Fruit fly (Drosophila melanogaster) whole organism, embryonic: ENCODE measurements around the gene Arp1.

Source experiments
- Abd-B ChIP-seq: fragments of 200-800 bp; sonication (Bioruptor generic); optimal IDR thresholded peaks from 2 replicates; lab custom pipeline; 2018; ENCODE audit warnings: missing biosample characterization, mild to moderate bottlenecking, missing genetic modification characterization, moderate library complexity
- Aef1 ChIP-seq: fragments of 200-800 bp; sonication (Bioruptor generic); IDR thresholded peaks from 3 replicates; pipeline ENCODE4 v1.3.6; 2022; ENCODE audit warnings: missing biosample characterization, missing genetic modification characterization
- CG10267 ChIP-seq: fragments of 200-800 bp; sonication (Bioruptor generic); optimal IDR thresholded peaks from 2 replicates; lab custom pipeline; 2018; ENCODE audit warnings: missing biosample characterization, mild to moderate bottlenecking, missing genetic modification characterization, moderate library complexity
- CG12299 ChIP-seq: fragments of 200-800 bp; sonication (Bioruptor generic); optimal IDR thresholded peaks from 2 replicates; lab custom pipeline; 2018; ENCODE audit warnings: missing biosample characterization, mild to moderate bottlenecking, missing genetic modification characterization
- CG12391 ChIP-seq: fragments of 200-800 bp; sonication (Bioruptor generic); optimal IDR thresholded peaks from 3 replicates; lab custom pipeline; 2018; ENCODE audit warnings: missing biosample characterization, mild to moderate bottlenecking, missing genetic modification characterization, moderate library complexity
- CG12659 ChIP-seq: fragments of 200-800 bp; sonication (Bioruptor generic); optimal IDR thresholded peaks from 3 replicates; lab custom pipeline; 2017; ENCODE audit warnings: mild to moderate bottlenecking, missing biosample characterization, missing genetic modification reagents, missing genetic modification characterization
- CG13287 ChIP-seq: fragments of 200-800 bp; sonication (Bioruptor generic); IDR thresholded peaks from 2 replicates; pipeline ENCODE4 v1.3.6; 2022; ENCODE audit warnings: missing biosample characterization, missing genetic modification characterization; ENCODE audit not compliant: partially characterized antibody
- CG17802 ChIP-seq: fragments of 200-800 bp; sonication (Bioruptor generic); optimal IDR thresholded peaks from 2 replicates; lab custom pipeline; 2018; ENCODE audit warnings: missing biosample characterization, mild to moderate bottlenecking, missing genetic modification characterization, moderate library complexity
- CG17912 ChIP-seq: fragments of 200-800 bp; sonication (Bioruptor generic); optimal IDR thresholded peaks from 2 replicates; lab custom pipeline; 2018; ENCODE audit warnings: missing biosample characterization, mild to moderate bottlenecking, missing genetic modification characterization
- CG2129 ChIP-seq: fragments of 200-800 bp; sonication (Bioruptor generic); IDR thresholded peaks from 2 replicates; pipeline ENCODE4 v1.3.6; 2022; ENCODE audit warnings: missing biosample characterization, missing genetic modification characterization; ENCODE audit not compliant: partially characterized antibody
- CG30431 ChIP-seq: fragments of 200-800 bp; sonication (Bioruptor generic); optimal IDR thresholded peaks from 2 replicates; lab custom pipeline; 2017; ENCODE audit warnings: missing biosample characterization, missing genetic modification characterization
- CG3065 ChIP-seq: fragments of 200-800 bp; sonication (Bioruptor generic); optimal IDR thresholded peaks from 2 replicates; lab custom pipeline; 2016; ENCODE audit warnings: missing biosample characterization, missing genetic modification characterization
- CG7963 ChIP-seq: fragments of 200-800 bp; sonication (Bioruptor generic); IDR thresholded peaks from 3 replicates; pipeline ENCODE4 v1.3.6; 2022; ENCODE audit warnings: missing biosample characterization, missing genetic modification characterization; ENCODE audit not compliant: partially characterized antibody
- CG8944 ChIP-seq: fragments of 200-800 bp; sonication (Bioruptor generic); optimal IDR thresholded peaks from 3 replicates; lab custom pipeline; 2016; ENCODE audit warnings: missing biosample characterization, missing genetic modification characterization
- CoRest ChIP-seq: fragments of 200-800 bp; sonication (Bioruptor generic); optimal IDR thresholded peaks from 3 replicates; lab custom pipeline; 2018; ENCODE audit warnings: missing biosample characterization, mild to moderate bottlenecking, missing genetic modification characterization, moderate library complexity
- Dp ChIP-seq: fragments of 200-800 bp; sonication (Bioruptor generic); optimal IDR thresholded peaks from 2 replicates; lab custom pipeline; 2018; ENCODE audit warnings: missing biosample characterization, mild to moderate bottlenecking, missing genetic modification characterization, moderate library complexity
- Hr51 ChIP-seq, 2 experiments: fragments of 200-800 bp; sonication (Bioruptor generic); optimal IDR thresholded peaks; 2 replicates in 1 of 2; 3 replicates in 1 of 2; lab custom pipeline; 2016 to 2018; ENCODE audit warnings: missing biosample characterization in 2 of 2, missing genetic modification characterization in 2 of 2, mild to moderate bottlenecking in 1 of 2, moderate library complexity in 1 of 2
- MESR4 ChIP-seq: fragments of 200-800 bp; sonication (Bioruptor generic); optimal IDR thresholded peaks from 2 replicates; lab custom pipeline; 2018; ENCODE audit warnings: missing biosample characterization, mild to moderate bottlenecking, missing genetic modification characterization, moderate library complexity
- Mrtf ChIP-seq: fragments of 200-800 bp; sonication (Bioruptor generic); IDR thresholded peaks from 3 replicates; pipeline ENCODE4 v1.3.6; 2022; ENCODE audit warnings: missing biosample characterization, missing genetic modification characterization
- Sry-β ChIP-seq: fragments of 200-800 bp; sonication (Bioruptor generic); optimal IDR thresholded peaks from 2 replicates; lab custom pipeline; 2018; ENCODE audit warnings: missing biosample characterization, mild to moderate bottlenecking, missing genetic modification characterization, moderate library complexity
- YL-1 ChIP-seq: fragments of 200-800 bp; sonication (Bioruptor generic); optimal IDR thresholded peaks from 3 replicates; lab custom pipeline; 2017; ENCODE audit warnings: missing biosample characterization, mild to moderate bottlenecking, missing genetic modification characterization
- amos ChIP-seq: fragments of 200-800 bp; sonication (Bioruptor generic); IDR thresholded peaks from 2 replicates; pipeline ENCODE4 v1.3.6; 2022; ENCODE audit warnings: missing biosample characterization, missing genetic modification characterization; ENCODE audit not compliant: partially characterized antibody
- ap ChIP-seq: fragments of 200-800 bp; sonication (Bioruptor generic); IDR thresholded peaks from 2 replicates; pipeline ENCODE4 v1.3.6; 2022; ENCODE audit warnings: missing biosample characterization, missing genetic modification characterization
- ewg ChIP-seq: fragments of 200-800 bp; sonication (Bioruptor generic); optimal IDR thresholded peaks from 3 replicates; lab custom pipeline; 2017; ENCODE audit warnings: mild to moderate bottlenecking, missing biosample characterization, missing genetic modification reagents, missing genetic modification characterization
- gfzf ChIP-seq: fragments of 200-800 bp; sonication (Bioruptor generic); optimal IDR thresholded peaks from 2 replicates; lab custom pipeline; 2016; ENCODE audit warnings: missing biosample characterization, mild to moderate bottlenecking, missing genetic modification characterization, moderate library complexity
- gsb-n ChIP-seq: fragments of 200-800 bp; sonication (Bioruptor generic); optimal IDR thresholded peaks from 3 replicates; lab custom pipeline; 2018; ENCODE audit warnings: missing biosample characterization, mild to moderate bottlenecking, missing genetic modification characterization
- hbn ChIP-seq: fragments of 200-800 bp; sonication (Bioruptor generic); IDR thresholded peaks from 2 replicates; pipeline ENCODE4 v1.3.6; 2022; ENCODE audit warnings: missing biosample characterization, missing genetic modification characterization; ENCODE audit not compliant: partially characterized antibody
- hkb ChIP-seq, 2 experiments: fragments of 200-800 bp in 1 of 2; fragments of >200 bp in 1 of 2; sonication (Bioruptor generic) in 1 of 2; IDR thresholded peaks in 1 of 2; optimal IDR thresholded peaks in 1 of 2; 2 replicates each; pipeline versions ENCODE4 v1.3.6 to Lab custom; 2017 to 2022; ENCODE audit warnings: missing biosample characterization in 1 of 2, missing genetic modification characterization in 1 of 2
- nau ChIP-seq: fragments of 200-800 bp; sonication (Bioruptor generic); optimal IDR thresholded peaks from 3 replicates; lab custom pipeline; 2017; ENCODE audit warnings: missing biosample characterization, mild to moderate bottlenecking, missing genetic modification characterization, missing genetic modification reagents
- pita ChIP-seq: fragments of 200-800 bp; sonication (Bioruptor generic); optimal IDR thresholded peaks from 2 replicates; lab custom pipeline; 2017; ENCODE audit warnings: missing biosample characterization, mild to moderate bottlenecking, missing genetic modification characterization
- rib ChIP-seq: fragments of 200-800 bp; sonication (Bioruptor generic); IDR thresholded peaks from 2 replicates; pipeline ENCODE4 v1.3.6; 2022; ENCODE audit warnings: missing biosample characterization, missing genetic modification characterization
- ro ChIP-seq: fragments of 200-800 bp; sonication (Bioruptor generic); IDR thresholded peaks from 2 replicates; pipeline ENCODE4 v1.3.6; 2022; ENCODE audit warnings: missing biosample characterization, missing genetic modification characterization
- trem ChIP-seq: fragments of 200-800 bp; optimal IDR thresholded peaks from 3 replicates; lab custom pipeline; 2019; ENCODE audit warnings: missing biosample characterization, mild to moderate bottlenecking, missing genetic modification characterization, moderate library complexity
- vnd ChIP-seq: fragments of 200-800 bp; sonication (Bioruptor generic); IDR thresholded peaks from 3 replicates; pipeline ENCODE4 v1.3.6; 2022; ENCODE audit warnings: missing biosample characterization, missing genetic modification characterization; ENCODE audit not compliant: partially characterized antibody
- vvl ChIP-seq: fragments of 200-800 bp; sonication (Bioruptor generic); IDR thresholded peaks from 2 replicates; pipeline ENCODE4 v1.3.6; 2022; ENCODE audit warnings: missing biosample characterization, missing genetic modification characterization

Arp1 gene

DNA sequence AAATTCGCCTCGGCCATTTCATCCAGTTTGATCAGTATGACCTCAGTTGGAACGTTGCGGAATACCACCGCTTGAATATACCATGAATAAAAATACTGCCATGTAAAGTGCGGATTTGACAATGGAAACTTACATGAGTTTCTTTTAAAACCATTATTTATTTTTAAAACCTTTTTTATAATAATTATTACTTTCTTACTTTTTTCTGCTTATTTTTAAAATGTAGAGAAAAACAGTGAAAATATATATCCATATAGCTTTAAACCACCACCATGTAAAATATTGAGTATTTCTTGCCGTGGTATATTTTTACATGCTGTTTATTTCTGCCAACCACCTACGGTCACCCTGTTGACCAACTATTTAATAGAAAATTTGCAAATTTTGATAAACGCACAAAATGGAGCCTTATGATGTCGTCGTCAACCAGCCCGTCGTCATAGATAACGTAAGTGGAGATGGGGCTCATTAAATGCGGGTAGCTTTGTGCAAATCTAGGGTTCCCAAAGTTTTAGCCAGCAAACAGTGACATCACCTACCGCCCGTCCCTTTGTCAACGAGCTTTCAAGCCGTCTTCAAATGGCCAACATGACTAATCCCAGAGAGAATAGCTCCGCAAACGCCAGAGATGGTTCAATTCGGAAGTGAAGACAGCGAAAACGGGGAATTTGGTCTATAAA is at the start of gene Arp1 (continued):
- TF ChIP-seq gsb-n, result peak; percentile 13
- TF ChIP-seq CG7963, result no peak
- peak; percentile 9; the same call in 1 of the 2 replicates for TF ChIP-seq amos (GFP tag; lab: Robert Waterston, UW)
- TF ChIP-seq gfzf, result peak; percentile 82
- peak; percentile 89 for TF ChIP-seq MESR4 (GFP tag; lab: Kevin White, UChicago)
- no peak for TF ChIP-seq Sry-β (GFP tag; lab: Kevin White, UChicago)
- TF ChIP-seq rib (GFP tag; lab: Robert Waterston, UW), result no peak
- TF ChIP-seq nau (GFP tag; lab: Kevin White, UChicago), result no peak
- TF ChIP-seq ro (GFP tag; lab: Robert Waterston, UW), result no peak
- TF ChIP-seq vvl (GFP tag; lab: Robert Waterston, UW), result no peak
- no peak for TF ChIP-seq Aef1 (GFP tag; lab: Robert Waterston, UW)
- TF ChIP-seq pita (GFP tag; lab: Kevin White, UChicago), result peak; percentile 52
- no peak for TF ChIP-seq CG12299 (tag; lab: Kevin White, UChicago)
- no peak for TF ChIP-seq Mrtf (GFP tag; lab: Robert Waterston, UW)
- peak; percentile 23; the same call in 1 of the 2 replicates for TF ChIP-seq CG13287
- no peak for TF ChIP-seq CG17802 (tag; lab: Kevin White, UChicago)
- peak; percentile 37 for TF ChIP-seq CG10267 (tag; lab: Kevin White, UChicago)
- peak; percentile 50 for TF ChIP-seq trem (tag; lab: Kevin White, UChicago)
- TF ChIP-seq CG8944 (GFP tag; lab: Kevin White, UChicago), result no peak
- no peak for TF ChIP-seq CG3065
- TF ChIP-seq hbn (GFP tag; lab: Robert Waterston, UW), result no peak
- TF ChIP-seq ap (GFP tag; lab: Robert Waterston, UW), result no peak
- no peak for TF ChIP-seq ewg (GFP tag; lab: Kevin White, UChicago)
- no peak for TF ChIP-seq CG2129
- TF ChIP-seq CoRest (tag; lab: Kevin White, UChicago), result peak; percentile 14
- no peak for TF ChIP-seq CG30431 (GFP tag; lab: Kevin White, UChicago)
- TF ChIP-seq CG17912 (GFP tag; lab: Kevin White, UChicago), result no peak
- TF ChIP-seq Dp (GFP tag; lab: Kevin White, UChicago), result peak; percentile 30
- no peak for TF ChIP-seq hkb (optimal IDR thresholded peaks at IDR 0.05; lab: Kevin White, UChicago)
- TF ChIP-seq hkb (GFP tag; IDR thresholded peaks at IDR 0.05; lab: Robert Waterston, UW), result no peak
- peak; percentile 57 for TF ChIP-seq YL-1 (GFP tag; lab: Kevin White, UChicago)
- no peak for TF ChIP-seq Hr51 (GFP tag; optimal IDR thresholded peaks at IDR 0.05; lab: Kevin White, UChicago)
- TF ChIP-seq CG12659 (GFP tag; lab: Kevin White, UChicago), result peak; percentile 68
- no peak for TF ChIP-seq CG12391 (tag; lab: Kevin White, UChicago)

- TF ChIP-seq Abd-B, result no peak
- 0 out of 3 replicates have a peak, but pooled peaks have one; percentile 16 for TF ChIP-seq vnd
These were observed 49.5 kb upstream of the Arp1 start, which contains the start of gene CG6753 for dm6 chr3R:12642051-12642532. Gene CG6753, minus strand, starts transcription at chr3R:12642482.
